Fruit fly (Drosophila melanogaster): ENCODE measurements around the gene Dph2.

Dph2 gene

dm6 chr3R:14878145-14878544, 15.6 kb downstream of the Dph2 start:
- TF ChIP-seq CG17801 (GFP tag; optimal IDR thresholded peaks at IDR 0.05; ENCODE audit: partially characterized antibody), result no peak

DNA sequence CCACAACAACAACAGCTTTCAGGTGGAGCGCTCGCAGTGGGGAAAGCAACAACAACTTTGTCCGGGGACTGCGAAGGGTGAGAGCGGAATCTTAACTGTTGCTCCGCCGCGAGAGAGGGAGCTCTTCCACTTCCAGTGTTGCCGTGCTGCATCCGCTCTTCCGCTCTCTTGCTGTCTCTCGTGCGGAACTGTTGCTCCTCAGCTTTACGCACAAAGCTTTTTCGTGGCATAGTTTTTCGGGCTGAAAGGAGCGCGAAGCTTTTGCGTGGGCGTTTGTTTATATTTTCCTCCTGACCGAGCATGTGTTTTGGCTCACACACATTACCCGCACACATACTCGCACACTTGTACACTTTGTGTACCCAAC, 17.8 kb downstream of the Dph2 start:
- no peak for TF ChIP-seq CG17801 (GFP tag; optimal IDR thresholded peaks at IDR 0.05; ENCODE audit: partially characterized antibody)

DNA sequence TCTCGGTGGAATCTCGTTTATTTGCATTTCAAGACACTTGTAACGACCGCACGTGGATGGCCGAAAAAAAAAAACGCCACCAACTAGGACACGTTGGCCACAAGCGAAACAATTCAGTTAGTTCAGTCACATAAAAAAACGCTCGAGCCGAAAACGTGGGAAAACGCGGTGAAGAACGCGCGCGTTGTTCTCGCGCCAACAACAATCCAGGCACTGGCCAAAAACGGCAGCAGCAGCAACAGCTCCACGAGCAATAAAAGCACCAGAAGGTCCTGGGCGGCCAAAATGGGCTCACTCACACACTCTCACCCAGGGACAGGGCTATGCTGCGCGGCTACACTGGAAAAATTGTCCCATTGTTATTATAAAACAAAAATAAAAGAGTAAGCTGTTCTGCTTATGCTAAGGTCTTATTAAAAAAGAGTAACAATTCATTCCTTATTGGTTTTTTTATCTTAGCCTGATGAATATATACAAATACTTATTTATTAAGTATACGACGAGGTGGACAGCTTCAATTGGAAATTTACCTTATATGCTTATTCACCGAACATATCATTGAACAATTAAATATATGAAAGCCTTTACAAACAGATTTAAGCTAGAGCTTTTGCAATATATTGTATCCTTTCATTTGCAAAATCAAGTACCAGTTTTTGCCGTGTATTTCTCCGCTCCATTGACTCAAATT, 18.3 kb downstream of the Dph2 start, which contains the start of gene btsz:
Gene btsz (minus strand): TSS at position 215 of the 691 bp plus-strand sequence.
- TF ChIP-seq CG17801 (GFP tag; optimal IDR thresholded peaks at IDR 0.05; ENCODE audit: partially characterized antibody), result no peak

dm6 chr3R:14873345-14873744, 20.4 kb downstream of the Dph2 start:
- TF ChIP-seq CG17801 (GFP tag; optimal IDR thresholded peaks at IDR 0.05; ENCODE audit: partially characterized antibody), result no peak

- TF ChIP-seq CG17801 (GFP tag; optimal IDR thresholded peaks at IDR 0.05; ENCODE audit: partially characterized antibody), result no peak
These were observed 28.9 kb downstream of the Dph2 start for dm6 chr3R:14864819-14865218.

DNA sequence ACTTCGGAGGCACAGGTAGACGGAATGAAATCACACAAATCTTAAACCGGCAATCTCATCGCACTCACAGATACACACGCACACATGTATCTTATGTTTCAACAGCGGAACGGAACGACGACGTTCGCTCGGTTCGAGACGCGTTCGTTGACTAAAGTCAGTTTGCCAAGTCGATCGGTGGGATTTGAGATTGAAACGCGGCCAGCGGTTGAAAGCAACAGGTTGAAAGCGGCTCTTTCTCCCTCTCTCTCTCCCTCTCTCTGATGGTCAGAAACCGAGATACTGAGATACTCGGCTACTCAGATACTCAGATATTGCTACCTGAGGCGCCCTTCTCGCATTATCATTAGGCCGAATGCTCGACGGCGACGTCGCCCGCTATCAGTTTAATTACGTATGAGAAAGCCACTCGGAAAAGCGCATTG, 40.0 kb downstream of the Dph2 start:
- peak; percentile 53 for TF ChIP-seq CG17801 (GFP tag; optimal IDR thresholded peaks at IDR 0.05; ENCODE audit: partially characterized antibody)

dm6 chr3R:14852610-14853009, 41.1 kb downstream of the Dph2 start:
- TF ChIP-seq CG17801 (GFP tag; optimal IDR thresholded peaks at IDR 0.05; ENCODE audit: partially characterized antibody), result no peak

- no peak for TF ChIP-seq CG17801 (GFP tag; optimal IDR thresholded peaks at IDR 0.05; ENCODE audit: partially characterized antibody)
These were observed 45.9 kb downstream of the Dph2 start for dm6 chr3R:14847844-14848243.

DNA sequence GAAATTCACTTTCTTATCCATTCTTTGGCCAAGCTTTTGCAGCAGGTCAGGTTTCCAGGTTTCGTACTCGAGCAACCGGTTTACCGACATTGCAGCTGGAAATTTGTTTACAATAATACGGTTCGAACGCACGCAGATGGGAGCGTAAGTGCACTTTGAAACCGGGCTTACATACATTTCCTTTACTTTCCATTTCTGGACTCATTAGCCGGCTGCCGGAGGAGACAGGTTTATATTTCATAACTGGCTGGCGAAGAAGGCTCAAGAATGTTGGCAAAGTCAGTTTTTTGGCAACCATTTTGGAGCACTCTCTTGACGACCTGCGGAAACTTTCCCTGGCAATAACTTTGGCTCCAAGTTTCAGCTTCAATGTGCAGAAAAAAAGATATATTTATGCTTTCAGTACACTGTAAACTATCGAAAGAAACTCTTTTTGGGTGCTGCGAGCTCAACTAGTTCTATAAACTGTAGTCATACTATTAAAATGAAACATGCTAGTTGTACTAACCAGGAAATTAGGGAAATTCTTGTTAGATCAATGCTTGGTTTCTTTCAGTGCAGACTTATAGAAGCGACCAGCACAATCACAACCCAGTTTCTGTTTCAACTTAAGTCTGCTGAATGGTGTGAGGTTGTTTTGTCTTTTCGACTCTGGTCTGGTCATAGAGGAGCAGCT, 46.7 kb downstream of the Dph2 start:
- no peak for TF ChIP-seq CG17801 (GFP tag; optimal IDR thresholded peaks at IDR 0.05; ENCODE audit: partially characterized antibody)

DNA sequence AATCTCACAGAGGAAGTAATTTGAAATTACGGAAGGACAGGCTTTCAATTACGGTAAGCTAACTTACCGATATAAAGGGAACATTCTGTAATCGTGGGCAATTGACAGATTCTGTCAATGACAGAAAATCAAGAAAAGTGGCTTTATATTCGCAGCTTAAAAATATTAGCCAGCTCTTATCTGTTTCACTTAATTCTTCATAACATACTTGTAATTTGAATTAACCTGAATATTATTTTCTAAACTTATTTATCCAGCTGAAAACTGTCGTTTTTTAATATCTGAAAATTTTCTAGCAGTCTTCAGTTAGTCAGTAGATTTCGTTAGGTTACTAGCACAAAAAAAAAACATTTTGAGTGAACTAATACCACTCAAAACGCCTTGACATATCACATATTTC, 49.0 kb downstream of the Dph2 start, which contains the start of gene CG3610:
Gene CG3610 (plus strand): TSS at position 301 of the 400 bp plus-strand sequence.
- TF ChIP-seq CG17801 (GFP tag; optimal IDR thresholded peaks at IDR 0.05; ENCODE audit: partially characterized antibody), result no peak

Data from ovary, adult (tissue).